Worm (Caenorhabditis elegans): ENCODE results near the gene srbc-36.

- TF ChIP-seq ztf-6 (GFP tag; IDR thresholded peaks at IDR 0.05) = no peak
- TF ChIP-seq ceh-91 (GFP tag; IDR thresholded peaks at IDR 0.05) = no peak
- TF ChIP-seq snpc-1.1 (tag; optimal IDR thresholded peaks at IDR 0.05; ENCODE audit: insufficient read depth) = no peak
- TF ChIP-seq ccch-3 (GFP tag; optimal IDR thresholded peaks at IDR 0.05) = no peak
- no peak for TF ChIP-seq fkh-3 (tag; optimal IDR thresholded peaks at IDR 0.05)
Observed at ce11 chrV:3509878-3510277, 19.5 kb upstream of the srbc-36 start, which contains the start of gene str-228.

All from whole organism, young adult.